Worm (Caenorhabditis elegans) whole organism, mixed stage, embryonic: ENCODE results near the gene T26C12.1.

Experiments used
- bed-3 ChIP-seq: fragments of 200-800 bp; sonication (Bioruptor generic); optimal IDR thresholded peaks from 3 replicates; lab custom pipeline; 2018; ENCODE audit warnings: mild to moderate bottlenecking, missing genetic modification characterization, moderate library complexity, missing compliant biosample characterization
- ces-1 ChIP-seq: fragments of 150-350 bp; optimal IDR thresholded peaks from 2 replicates; lab custom pipeline; 2014; ENCODE audit warnings: missing biosample characterization, missing genetic modification reagents, missing genetic modification characterization
- drap-1 ChIP-seq: fragments of 200-800 bp; sonication (Bioruptor generic); optimal IDR thresholded peaks from 3 replicates; lab custom pipeline; 2018; ENCODE audit warnings: mild to moderate bottlenecking, missing genetic modification characterization, missing compliant biosample characterization
- elt-1 ChIP-seq: sonication (generic microtip); optimal IDR thresholded peaks from 2 replicates; lab custom pipeline; 2017; ENCODE audit warnings: missing genetic modification characterization, mild to moderate bottlenecking, missing compliant biosample characterization, antibody characterized with exemption, moderate library complexity, borderline replicate concordance; ENCODE audit not compliant: insufficient read depth
- lin-32 ChIP-seq: fragments of 200-800 bp; sonication (Bioruptor generic); optimal IDR thresholded peaks from 2 replicates; lab custom pipeline; 2018; ENCODE audit warnings: mild to moderate bottlenecking, missing genetic modification characterization, missing compliant biosample characterization
- mep-1 ChIP-seq: fragments of 150-350 bp; optimal IDR thresholded peaks from 2 replicates; lab custom pipeline; 2017; ENCODE audit warnings: missing biosample characterization, missing genetic modification reagents, missing genetic modification characterization, inconsistent platforms
- nhr-12 ChIP-seq: fragments of 150-350 bp; optimal IDR thresholded peaks from 2 replicates; lab custom pipeline; 2014; ENCODE audit warnings: missing biosample characterization, missing genetic modification characterization
- nhr-237 ChIP-seq: fragments of 150-350 bp; optimal IDR thresholded peaks from 2 replicates; lab custom pipeline; 2014; ENCODE audit warnings: missing biosample characterization, missing genetic modification characterization
- nhr-28 ChIP-seq: fragments of 150-350 bp; optimal IDR thresholded peaks from 2 replicates; lab custom pipeline; 2014; ENCODE audit warnings: missing biosample characterization, missing genetic modification characterization
- nhr-76 ChIP-seq: sonication (generic microtip); optimal IDR thresholded peaks from 2 replicates; lab custom pipeline; 2017; ENCODE audit warnings: missing biosample characterization, missing genetic modification characterization
- unc-62 ChIP-seq: fragments of 150-350 bp; optimal IDR thresholded peaks from 2 replicates; lab custom pipeline; 2014; ENCODE audit warnings: missing biosample characterization, missing genetic modification reagents, missing genetic modification characterization

- no peak for TF ChIP-seq bed-3
- TF ChIP-seq elt-1 (tag; lab: Kevin White, UChicago), result no peak
- TF ChIP-seq nhr-237, result no peak
- no peak for TF ChIP-seq nhr-28
- no peak for TF ChIP-seq nhr-12 (tag; lab: Kevin White, UChicago)
- TF ChIP-seq mep-1 (tag; lab: Kevin White, UChicago), result no peak
- no peak for TF ChIP-seq nhr-76 (tag; lab: Kevin White, UChicago)
- no peak for TF ChIP-seq ces-1 (GFP tag; lab: Kevin White, UChicago)
- TF ChIP-seq lin-32 (GFP tag; lab: Kevin White, UChicago), result no peak
- TF ChIP-seq unc-62, result no peak
- no peak for TF ChIP-seq drap-1 (GFP tag; lab: Kevin White, UChicago)
These were observed 8.9 kb downstream of the T26C12.1 start, which contains the start of gene clec-173 for ce11 chrIV:3267581-3267980.
